Fruit fly (Drosophila melanogaster): ENCODE measurements around the gene barc.

The barc gene

DNA sequence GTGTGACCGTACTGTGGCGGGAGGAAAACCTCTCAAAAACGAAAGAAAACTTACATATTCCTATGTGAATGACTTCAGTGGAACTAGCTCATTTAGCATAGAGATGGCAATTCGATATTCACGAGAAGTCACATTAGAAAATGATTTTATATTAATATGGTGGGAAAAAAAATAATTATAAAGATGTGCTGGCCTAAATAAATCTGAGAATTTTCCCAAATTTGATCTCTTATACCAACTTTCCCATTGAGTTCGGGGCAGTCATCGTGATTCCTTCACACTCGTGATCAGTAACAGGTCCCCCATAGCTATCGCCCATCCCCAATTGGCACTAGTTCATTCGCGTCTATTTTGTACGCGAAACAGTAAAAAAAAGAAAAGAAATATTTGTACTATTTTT, at the start of gene barc, which contains the start of gene Aef1:
TSS of gene barc (minus strand) at position 37 of the 400 bp plus-strand sequence.
TSS of gene Aef1 (plus strand) at position 325 of the 400 bp plus-strand sequence.
- TF ChIP-seq CG1620 (GFP tag; optimal IDR thresholded peaks at IDR 0.05) (peak; percentile 87), bab1 (GFP tag; optimal IDR thresholded peaks at IDR 0.05) (peak; percentile 59), CG12768 (GFP tag; optimal IDR thresholded peaks at IDR 0.05) (peak; percentile 57), ovo (GFP tag; optimal IDR thresholded peaks at IDR 0.05) (peak; percentile 55), tj (GFP tag; optimal IDR thresholded peaks at IDR 0.05) (peak; percentile 37), Crg-1 (GFP tag; optimal IDR thresholded peaks at IDR 0.05) (peak; percentile 80), CG7101 (tag; optimal IDR thresholded peaks at IDR 0.05) (peak; percentile 76), CG33017 (tag; optimal IDR thresholded peaks at IDR 0.05) (peak; percentile 74), CG11617 (GFP tag; optimal IDR thresholded peaks at IDR 0.05) (peak; percentile 75), toe (GFP tag; optimal IDR thresholded peaks at IDR 0.05) (peak; percentile 94), kay (GFP tag; ENCODE audit: borderline replicate concordance) (peak; percentile 93), CG5204 (GFP tag; optimal IDR thresholded peaks at IDR 0.05) (peak; percentile 87), Mnt (GFP tag; optimal IDR thresholded peaks at IDR 0.05) (peak; percentile 73), Hr96 (GFP tag; optimal IDR thresholded peaks at IDR 0.05) (peak; percentile 85), cnc (optimal IDR thresholded peaks at IDR 0.05) (no peak), CG14711 (tag; optimal IDR thresholded peaks at IDR 0.05) (peak; percentile 66), cic (GFP tag; optimal IDR thresholded peaks at IDR 0.05) (no peak), pad (GFP tag; optimal IDR thresholded peaks at IDR 0.05) (peak; percentile 61), Clk (GFP tag; optimal IDR thresholded peaks at IDR 0.05) (peak; percentile 79), CG7045 (GFP tag; optimal IDR thresholded peaks at IDR 0.05) (peak; percentile 78)

dm6 chr3L:21482100-21482499, 49.2 kb upstream of the barc start:
- no peak for TF ChIP-seq ovo (GFP tag; optimal IDR thresholded peaks at IDR 0.05)
- TF ChIP-seq bab1 (GFP tag; optimal IDR thresholded peaks at IDR 0.05), result no peak
- no peak for TF ChIP-seq Mnt (GFP tag; optimal IDR thresholded peaks at IDR 0.05)
- no peak for TF ChIP-seq cic (GFP tag; optimal IDR thresholded peaks at IDR 0.05)
- TF ChIP-seq CG14711 (tag; optimal IDR thresholded peaks at IDR 0.05), result no peak
- no peak for TF ChIP-seq CG33017 (tag; optimal IDR thresholded peaks at IDR 0.05)
- TF ChIP-seq CG5204 (GFP tag; optimal IDR thresholded peaks at IDR 0.05), result no peak
- no peak for TF ChIP-seq cnc (optimal IDR thresholded peaks at IDR 0.05)
- TF ChIP-seq CG11617 (GFP tag; optimal IDR thresholded peaks at IDR 0.05), result no peak
- TF ChIP-seq CG7045 (GFP tag; optimal IDR thresholded peaks at IDR 0.05), result no peak
- TF ChIP-seq CG1620 (GFP tag; optimal IDR thresholded peaks at IDR 0.05), result no peak
- no peak for TF ChIP-seq Clk (GFP tag; optimal IDR thresholded peaks at IDR 0.05)
- TF ChIP-seq CG7101 (tag; optimal IDR thresholded peaks at IDR 0.05), result no peak
- no peak for TF ChIP-seq Hr96 (GFP tag; optimal IDR thresholded peaks at IDR 0.05)
- TF ChIP-seq CG12768 (GFP tag; optimal IDR thresholded peaks at IDR 0.05), result no peak

- TF ChIP-seq CG7045 (GFP tag; optimal IDR thresholded peaks at IDR 0.05) (peak; percentile 57), CG7101 (tag; optimal IDR thresholded peaks at IDR 0.05) (peak; percentile 20), cnc (optimal IDR thresholded peaks at IDR 0.05) (no peak), Hr96 (GFP tag; optimal IDR thresholded peaks at IDR 0.05) (peak; percentile 21), toe (GFP tag; optimal IDR thresholded peaks at IDR 0.05) (peak; percentile 19), Crg-1 (GFP tag; optimal IDR thresholded peaks at IDR 0.05) (no peak), CG5204 (GFP tag; optimal IDR thresholded peaks at IDR 0.05) (no peak), pad (GFP tag; optimal IDR thresholded peaks at IDR 0.05) (peak; percentile 22), CG11617 (GFP tag; optimal IDR thresholded peaks at IDR 0.05) (peak; percentile 7)
Measured at dm6 chr3L:21479636-21480035, 46.7 kb upstream of the barc start.

- TF ChIP-seq kay (GFP tag; ENCODE audit: borderline replicate concordance) (peak; percentile 72), Clk (GFP tag; optimal IDR thresholded peaks at IDR 0.05) (no peak)
Measured at dm6 chr3L:21477866-21478265, 44.9 kb upstream of the barc start.

- TF ChIP-seq CG1620 (GFP tag; optimal IDR thresholded peaks at IDR 0.05) (no peak), Hr96 (GFP tag; optimal IDR thresholded peaks at IDR 0.05) (no peak)
Measured at dm6 chr3L:21476429-21477006, 43.6 kb upstream of the barc start, which contains the start of gene croc. TSS of gene croc (minus strand) at chr3L:21476479.

dm6 chr3L:21471895-21472294, 39.0 kb upstream of the barc start:
- TF ChIP-seq CG14711 (tag; optimal IDR thresholded peaks at IDR 0.05) (no peak), CG1620 (GFP tag; optimal IDR thresholded peaks at IDR 0.05) (no peak), toe (GFP tag; optimal IDR thresholded peaks at IDR 0.05) (no peak), Crg-1 (GFP tag; optimal IDR thresholded peaks at IDR 0.05) (no peak), Hr96 (GFP tag; optimal IDR thresholded peaks at IDR 0.05) (no peak), CG12768 (GFP tag; optimal IDR thresholded peaks at IDR 0.05) (no peak), cnc (optimal IDR thresholded peaks at IDR 0.05) (no peak), Mnt (GFP tag; optimal IDR thresholded peaks at IDR 0.05) (no peak), CG33017 (tag; optimal IDR thresholded peaks at IDR 0.05) (no peak)
